Worm (Caenorhabditis elegans): ENCODE results near the gene cnc-9.

- TF ChIP-seq sox-2 (GFP tag; IDR thresholded peaks at IDR 0.05) (no peak), nhr-11 (tag; optimal IDR thresholded peaks at IDR 0.05) (no peak), unc-86 (tag; optimal IDR thresholded peaks at IDR 0.05) (no peak), nfya-1 (tag; optimal IDR thresholded peaks at IDR 0.05) (no peak), ceh-24 (tag; optimal IDR thresholded peaks at IDR 0.05) (no peak), ceh-18 (tag; optimal IDR thresholded peaks at IDR 0.05) (no peak)
These were observed 35.9 kb downstream of the cnc-9 start, which contains the start of gene cyp-35A2 for ce11 chrV:7364059-7364458.
